Fruit fly (Drosophila melanogaster): ENCODE measurements around the gene RpS28-like.

- TF ChIP-seq insv (optimal IDR thresholded peaks at IDR 0.05) (no peak), ttk (optimal IDR thresholded peaks at IDR 0.05) (no peak)
Observed at dm6 chr2L:9440640-9441039, 4.0 kb downstream of the RpS28-like start, which contains the start of gene CG33723.
